Worm (Caenorhabditis elegans): ENCODE results near the gene sdz-37.

DNA sequence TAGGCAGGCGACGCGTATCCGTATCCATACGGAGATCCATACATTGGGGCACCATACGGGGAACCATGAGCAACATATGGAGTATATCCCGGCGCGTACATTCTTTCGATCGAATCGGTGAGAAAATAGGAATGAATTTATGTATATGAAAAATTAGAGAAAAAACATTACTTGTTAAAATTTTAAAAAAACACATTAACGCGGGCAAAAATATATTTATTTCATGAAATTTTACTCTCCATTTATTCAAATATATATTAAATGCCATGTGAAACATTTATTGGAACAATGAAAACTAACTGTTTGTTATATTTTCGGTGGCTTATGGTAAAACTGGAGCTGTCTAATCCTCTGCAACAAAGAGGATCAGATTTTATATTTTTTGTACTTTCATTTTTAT is 7.1 kb downstream of the sdz-37 start, which contains the start of gene ZK666.2:
- no peak for TF ChIP-seq him-1 (tag; optimal IDR thresholded peaks at IDR 0.05)
- no peak for TF ChIP-seq W03F9.2 (tag; optimal IDR thresholded peaks at IDR 0.05)
